Fruit fly (Drosophila melanogaster) whole organism, embryonic: Measurements from ENCODE around the gene CG9782.

Source experiments
- Blimp-1 ChIP-seq: fragments of 200-800 bp; sonication (Bioruptor generic); optimal IDR thresholded peaks from 3 replicates; lab custom pipeline; 2018; ENCODE audit warnings: missing biosample characterization, missing genetic modification characterization, mild to moderate bottlenecking, moderate library complexity, missing genetic modification reagents
- CG1792 ChIP-seq: fragments of 200-800 bp; sonication (Bioruptor generic); optimal IDR thresholded peaks from 2 replicates; lab custom pipeline; 2016; ENCODE audit warnings: missing biosample characterization, missing genetic modification characterization
- CG18764 ChIP-seq: fragments of 200-800 bp; sonication (Bioruptor generic); optimal IDR thresholded peaks from 3 replicates; lab custom pipeline; 2016; ENCODE audit warnings: missing biosample characterization, missing genetic modification characterization
- CG43689 ChIP-seq: fragments of 200-800 bp; sonication (Bioruptor generic); IDR thresholded peaks from 2 replicates; pipeline ENCODE4 v1.3.6; 2022; ENCODE audit warnings: missing biosample characterization, missing genetic modification characterization
- CG6175 ChIP-seq: fragments of 200-800 bp; sonication (Bioruptor generic); IDR thresholded peaks from 3 replicates; pipeline ENCODE4 v1.3.6; 2022; ENCODE audit warnings: missing biosample characterization, missing genetic modification characterization
- MTF-1 ChIP-seq: fragments of 200-800 bp; sonication (Bioruptor generic); optimal IDR thresholded peaks from 2 replicates; lab custom pipeline; 2018; ENCODE audit warnings: missing biosample characterization, mild to moderate bottlenecking, missing genetic modification characterization, borderline replicate concordance
- az2 ChIP-seq: fragments of 200-800 bp; sonication (Bioruptor generic); optimal IDR thresholded peaks from 3 replicates; lab custom pipeline; 2016; ENCODE audit warnings: missing biosample characterization, missing genetic modification characterization
- br ChIP-seq: fragments of >200 bp; optimal IDR thresholded peaks from 2 replicates; lab custom pipeline; 2017
- dmrt11E ChIP-seq: fragments of 200-800 bp; sonication (Bioruptor generic); optimal IDR thresholded peaks from 3 replicates; lab custom pipeline; 2018; ENCODE audit warnings: missing biosample characterization, mild to moderate bottlenecking, missing genetic modification characterization, moderate library complexity
- insv ChIP-seq, 2 experiments: fragments of 200-800 bp; sonication (Bioruptor generic); optimal IDR thresholded peaks; 3 replicates each; lab custom pipeline; 2016 to 2018; ENCODE audit warnings: missing biosample characterization in 2 of 2, missing genetic modification characterization in 2 of 2
- psq ChIP-seq: fragments of 200-800 bp; sonication (Bioruptor generic); optimal IDR thresholded peaks from 2 replicates; lab custom pipeline; 2017; ENCODE audit warnings: missing biosample characterization, missing genetic modification characterization

dm6 chrX:16647092-16647632 lies 25.8 kb upstream of the CG9782 start:
- no peak for TF ChIP-seq CG6175 (GFP tag; lab: Robert Waterston, UW)
- no peak for TF ChIP-seq insv (GFP tag; optimal IDR thresholded peaks at IDR 0.05; lab: Kevin White, UChicago)
- TF ChIP-seq CG18764 = no peak
- no peak for TF ChIP-seq dmrt11E (tag; lab: Kevin White, UChicago)
- no peak for TF ChIP-seq CG43689
- no peak for TF ChIP-seq CG1792
- TF ChIP-seq psq (GFP tag; lab: Kevin White, UChicago) = no peak
- TF ChIP-seq br = no peak
- TF ChIP-seq Blimp-1 = no peak
- no peak for TF ChIP-seq MTF-1 (GFP tag; lab: Kevin White, UChicago)
- no peak for TF ChIP-seq az2
